Worm (Caenorhabditis elegans) whole organism, L4/young adult: ENCODE data around the gene C05C10.5.

Experiments
- W03F9.2 ChIP-seq: fragments of 150-350 bp; optimal IDR thresholded peaks from 2 replicates; lab custom pipeline; 2014; ENCODE audit warnings: missing biosample characterization, missing genetic modification characterization
- dao-5 ChIP-seq: sonication (generic microtip); optimal IDR thresholded peaks from 2 replicates; lab custom pipeline; 2016; ENCODE audit warnings: missing genotype, missing genetic modification characterization, moderate library complexity, missing compliant biosample characterization
- him-1 ChIP-seq: sonication (generic microtip); optimal IDR thresholded peaks from 2 replicates; lab custom pipeline; 2016; ENCODE audit warnings: missing genotype, missing genetic modification reagents, missing genetic modification characterization, missing compliant biosample characterization

ce11 chrII:9980077-9980631, 41.3 kb downstream of the C05C10.5 start, which contains the start of gene ZK892.6:
- TF ChIP-seq W03F9.2: no peak
- TF ChIP-seq dao-5 (tag; lab: Kevin White, UChicago): no peak
- no peak for TF ChIP-seq him-1 (tag; lab: Kevin White, UChicago)
